Fruit fly (Drosophila melanogaster) S2 (cell line): ENCODE data around the gene CG18178.

Source experiments
- CG8478 ChIP-seq: fragments of >200 bp; optimal IDR thresholded peaks from 2 replicates; lab custom pipeline; 2018
- CTCF ChIP-seq, 2 experiments: fragments of >200 bp; optimal IDR thresholded peaks; 2 replicates each; lab custom pipeline; 2018

DNA sequence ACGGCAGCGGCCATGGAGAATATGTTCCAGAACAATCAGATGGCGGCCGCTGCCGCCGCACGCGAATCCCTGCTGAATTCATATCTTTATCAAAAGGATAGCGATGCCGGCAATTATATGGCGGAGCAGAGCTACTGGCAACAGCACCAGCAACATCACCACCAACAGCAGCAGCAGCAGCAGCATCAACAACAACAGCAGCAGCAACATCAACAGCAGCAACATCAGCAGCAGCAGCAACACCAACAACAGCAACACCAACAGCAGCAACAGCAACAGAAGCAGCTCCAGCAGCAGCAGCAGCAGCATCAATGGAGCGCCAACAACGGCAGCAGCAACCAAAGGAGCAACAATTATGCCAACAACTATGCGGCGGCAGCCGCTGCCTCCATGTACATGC, 10.1 kb downstream of the CG18178 start:
- no peak for TF ChIP-seq CTCF (optimal IDR thresholded peaks at IDR 0.05; lab: Kevin White, UChicago)
- TF ChIP-seq CG8478 (lab: Kevin White, UChicago), result no peak
